Worm (Caenorhabditis elegans): ENCODE measurements around the gene srw-21.

Gene srw-21

ce11 chrV:15512856-15513756, 25.2 kb downstream of the srw-21 start:
- TF ChIP-seq nhr-10 (tag; optimal IDR thresholded peaks at IDR 0.05) (no peak), sma-9 (GFP tag; optimal IDR thresholded peaks at IDR 0.05) (no peak), sma-9 (tag; optimal IDR thresholded peaks at IDR 0.05) (no peak), nhr-12 (tag; optimal IDR thresholded peaks at IDR 0.05) (no peak), aly-2 (tag; optimal IDR thresholded peaks at IDR 0.05) (no peak), unc-55 (GFP tag; optimal IDR thresholded peaks at IDR 0.05) (no peak), ZK546.5 (tag; optimal IDR thresholded peaks at IDR 0.05) (no peak), nhr-25 (tag; optimal IDR thresholded peaks at IDR 0.05) (no peak), sma-3 (GFP tag; optimal IDR thresholded peaks at IDR 0.05) (no peak), dmd-4 (tag; optimal IDR thresholded peaks at IDR 0.05) (no peak), nhr-237 (tag; optimal IDR thresholded peaks at IDR 0.05) (no peak), ceh-82 (tag; optimal IDR thresholded peaks at IDR 0.05) (no peak), unc-39 (tag; optimal IDR thresholded peaks at IDR 0.05) (no peak), nhr-11 (tag; optimal IDR thresholded peaks at IDR 0.05) (no peak), zag-1 (tag; optimal IDR thresholded peaks at IDR 0.05) (no peak), nhr-21 (tag; optimal IDR thresholded peaks at IDR 0.05) (no peak), mbf-1 (tag; optimal IDR thresholded peaks at IDR 0.05) (no peak), nhr-77 (tag; optimal IDR thresholded peaks at IDR 0.05) (no peak)

DNA sequence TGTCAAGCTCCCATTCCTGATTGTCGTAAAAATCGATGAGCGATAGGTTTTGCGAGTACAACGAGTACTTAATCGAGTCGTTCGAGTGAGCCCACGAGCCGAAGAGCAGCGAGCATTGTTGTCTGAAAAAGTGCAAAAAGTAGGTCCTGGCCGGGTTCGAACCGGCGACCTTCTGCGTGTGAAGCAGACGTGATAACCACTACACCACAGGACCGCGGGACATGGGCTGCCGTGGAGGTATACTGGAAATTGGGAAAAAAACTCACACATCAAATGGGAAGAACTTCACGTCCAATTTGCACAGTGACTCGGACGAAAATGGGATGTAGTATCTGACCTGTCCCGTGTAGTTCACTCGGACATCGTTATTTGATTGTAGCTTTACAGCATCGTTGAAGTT, 27.5 kb downstream of the srw-21 start:
- TF ChIP-seq nhr-129 (tag; optimal IDR thresholded peaks at IDR 0.05) = peak; percentile 35
- TF ChIP-seq lsy-2 (tag; optimal IDR thresholded peaks at IDR 0.05) = peak in 1 of 2 experiments; percentile 13
- no peak for TF ChIP-seq lin-39 (tag; optimal IDR thresholded peaks at IDR 0.05)
- peak; percentile 2 for TF ChIP-seq fos-1 (tag; optimal IDR thresholded peaks at IDR 0.05)
- TF ChIP-seq F13H6.1 (tag; optimal IDR thresholded peaks at IDR 0.05) = no peak

ce11 chrV:15516476-15516875, 28.6 kb downstream of the srw-21 start:
- TF ChIP-seq elt-1 (tag; optimal IDR thresholded peaks at IDR 0.05) (no peak), dmd-4 (tag; optimal IDR thresholded peaks at IDR 0.05) (no peak), ZK546.5 (tag; optimal IDR thresholded peaks at IDR 0.05) (no peak)

ce11 chrV:15517413-15517812, 29.5 kb downstream of the srw-21 start, which contains the start of gene F21A3.3:
TSS of gene F21A3.3 (plus strand) at chrV:15517713.
- TF ChIP-seq mbf-1 (tag; optimal IDR thresholded peaks at IDR 0.05) = no peak
- TF ChIP-seq lin-13 (GFP tag; optimal IDR thresholded peaks at IDR 0.05) = no peak
- TF ChIP-seq ZK546.5 (tag; optimal IDR thresholded peaks at IDR 0.05) = no peak

- TF ChIP-seq nhr-12 (tag; optimal IDR thresholded peaks at IDR 0.05) = no peak
- TF ChIP-seq ama-1 (optimal IDR thresholded peaks at IDR 0.05) = no peak
- no peak for TF ChIP-seq crh-2 (tag; optimal IDR thresholded peaks at IDR 0.05)
- no peak for TF ChIP-seq lin-13 (GFP tag; optimal IDR thresholded peaks at IDR 0.05)
Observed at ce11 chrV:15519845-15520244, 32.0 kb downstream of the srw-21 start.

ce11 chrV:15520398-15520797, 32.5 kb downstream of the srw-21 start:
- peak; percentile 20 for TF ChIP-seq zag-1 (tag; optimal IDR thresholded peaks at IDR 0.05)
- no peak for TF ChIP-seq aly-2 (tag; optimal IDR thresholded peaks at IDR 0.05)
- TF ChIP-seq nhr-129 (tag; optimal IDR thresholded peaks at IDR 0.05) = no peak
- peak in 1 of 2 experiments; percentile 29 for TF ChIP-seq lsy-2 (tag; optimal IDR thresholded peaks at IDR 0.05)
- no peak for TF ChIP-seq Y55F3AM.14 (GFP tag; optimal IDR thresholded peaks at IDR 0.05)
- TF ChIP-seq nhr-11 (tag; optimal IDR thresholded peaks at IDR 0.05) = no peak
- peak; percentile 60 for TF ChIP-seq mab-5 (tag; optimal IDR thresholded peaks at IDR 0.05)
- TF ChIP-seq lin-39 (tag; optimal IDR thresholded peaks at IDR 0.05) = no peak
- no peak for TF ChIP-seq nhr-237 (tag; optimal IDR thresholded peaks at IDR 0.05)
- TF ChIP-seq sma-9 (GFP tag; optimal IDR thresholded peaks at IDR 0.05) = no peak
- no peak for TF ChIP-seq sma-9 (tag; optimal IDR thresholded peaks at IDR 0.05)
- TF ChIP-seq nhr-12 (tag; optimal IDR thresholded peaks at IDR 0.05) = no peak
- TF ChIP-seq ztf-1 (GFP tag; conservative IDR thresholded peaks at IDR 0.05) = no peak
- TF ChIP-seq gmeb-1 (tag; optimal IDR thresholded peaks at IDR 0.05) = no peak
- no peak for TF ChIP-seq ceh-16 (tag; optimal IDR thresholded peaks at IDR 0.05)
- no peak for TF ChIP-seq ceh-82 (tag; optimal IDR thresholded peaks at IDR 0.05)
- no peak for TF ChIP-seq egl-27 (tag; optimal IDR thresholded peaks at IDR 0.05)
- TF ChIP-seq dmd-4 (tag; optimal IDR thresholded peaks at IDR 0.05) = no peak
- no peak for TF ChIP-seq unc-62 (GFP tag; optimal IDR thresholded peaks at IDR 0.05)
- TF ChIP-seq elt-1 (tag; optimal IDR thresholded peaks at IDR 0.05) = no peak
- TF ChIP-seq nhr-10 (tag; optimal IDR thresholded peaks at IDR 0.05) = no peak
- no peak for TF ChIP-seq unc-55 (GFP tag; optimal IDR thresholded peaks at IDR 0.05)
- TF ChIP-seq snpc-4 (tag; optimal IDR thresholded peaks at IDR 0.05) = no peak
- no peak for TF ChIP-seq peb-1 (tag; optimal IDR thresholded peaks at IDR 0.05)
- TF ChIP-seq nhr-23 (tag; optimal IDR thresholded peaks at IDR 0.05) = no peak
- no peak for TF ChIP-seq ama-1 (optimal IDR thresholded peaks at IDR 0.05)
- no peak for TF ChIP-seq sma-3 (GFP tag; optimal IDR thresholded peaks at IDR 0.05)
- no peak for TF ChIP-seq alr-1 (tag; optimal IDR thresholded peaks at IDR 0.05)
